Fruit fly (Drosophila melanogaster) whole organism: Measurements from ENCODE around the gene CG43091.

Experiments
- Dll ChIP-seq: fragments of >200 bp; optimal IDR thresholded peaks from 2 replicates; lab custom pipeline; 2017
- psq ChIP-seq: fragments of >200 bp; optimal IDR thresholded peaks from 2 replicates; lab custom pipeline; 2017

DNA sequence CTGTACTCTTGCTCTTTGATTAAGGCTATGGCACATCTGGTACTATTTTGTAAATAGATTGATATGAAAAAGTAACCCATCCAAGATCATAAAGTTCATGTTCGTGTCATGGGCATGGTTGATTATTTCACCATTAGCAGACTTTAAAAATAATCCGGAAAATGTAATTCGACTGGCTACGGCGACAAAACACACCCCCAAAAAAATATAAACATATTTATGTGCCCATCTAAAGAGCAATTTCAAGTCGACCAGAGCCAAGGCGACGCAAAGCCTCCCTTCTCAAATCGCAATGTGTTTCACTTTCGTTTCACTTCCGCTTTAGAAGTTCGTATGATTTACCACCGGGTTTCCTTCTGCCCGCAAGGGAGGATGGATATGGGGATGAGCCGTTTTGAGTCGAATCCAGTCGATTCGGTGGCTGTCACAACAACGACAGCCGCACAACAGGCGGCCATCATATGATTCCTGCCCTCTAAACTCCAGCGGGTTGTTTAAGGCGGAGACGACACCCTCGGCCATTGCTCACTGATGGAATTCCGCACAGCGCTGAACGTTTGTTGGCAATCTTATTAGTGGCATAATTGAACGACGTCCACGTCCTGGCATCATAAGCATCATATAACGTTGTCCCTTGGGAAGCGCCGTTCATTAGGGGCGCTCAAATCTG is 49.5 kb downstream of the CG43091 start:
- TF ChIP-seq Dll: no peak
- no peak for TF ChIP-seq psq (lab: Kevin White, UChicago)
